Worm (Caenorhabditis elegans) whole organism, L2 larva: ENCODE results near the gene kdin-1.

Experiments
- F13H6.1 ChIP-seq: sonication (generic microtip); optimal IDR thresholded peaks from 2 replicates; lab custom pipeline; 2016; ENCODE audit warnings: missing genetic modification characterization, missing compliant biosample characterization
- alr-1 ChIP-seq: fragments of 150-350 bp; optimal IDR thresholded peaks from 2 replicates; lab custom pipeline; 2014; ENCODE audit warnings: missing biosample characterization, missing genetic modification characterization
- aly-2 ChIP-seq: fragments of 150-350 bp; optimal IDR thresholded peaks from 2 replicates; lab custom pipeline; 2014; ENCODE audit warnings: missing biosample characterization, missing genetic modification characterization
- ceh-82 ChIP-seq: fragments of 150-350 bp; optimal IDR thresholded peaks from 2 replicates; lab custom pipeline; 2014; ENCODE audit warnings: missing biosample characterization, missing genetic modification characterization
- lin-13 ChIP-seq: fragments of 150-350 bp; optimal IDR thresholded peaks from 2 replicates; lab custom pipeline; 2014; ENCODE audit warnings: missing biosample characterization, missing genetic modification reagents, missing genetic modification characterization
- lin-39 ChIP-seq: fragments of 150-350 bp; optimal IDR thresholded peaks from 2 replicates; lab custom pipeline; 2014; ENCODE audit warnings: missing biosample characterization, missing genetic modification reagents, missing genetic modification characterization
- nhr-237 ChIP-seq: fragments of 150-350 bp; optimal IDR thresholded peaks from 2 replicates; lab custom pipeline; 2014; ENCODE audit warnings: missing biosample characterization, missing genetic modification characterization
- unc-39 ChIP-seq: fragments of 150-350 bp; optimal IDR thresholded peaks from 2 replicates; lab custom pipeline; 2014; ENCODE audit warnings: missing biosample characterization, missing genetic modification characterization
- zag-1 ChIP-seq: fragments of 150-350 bp; optimal IDR thresholded peaks from 2 replicates; lab custom pipeline; 2014; ENCODE audit warnings: missing biosample characterization, missing genetic modification characterization

DNA sequence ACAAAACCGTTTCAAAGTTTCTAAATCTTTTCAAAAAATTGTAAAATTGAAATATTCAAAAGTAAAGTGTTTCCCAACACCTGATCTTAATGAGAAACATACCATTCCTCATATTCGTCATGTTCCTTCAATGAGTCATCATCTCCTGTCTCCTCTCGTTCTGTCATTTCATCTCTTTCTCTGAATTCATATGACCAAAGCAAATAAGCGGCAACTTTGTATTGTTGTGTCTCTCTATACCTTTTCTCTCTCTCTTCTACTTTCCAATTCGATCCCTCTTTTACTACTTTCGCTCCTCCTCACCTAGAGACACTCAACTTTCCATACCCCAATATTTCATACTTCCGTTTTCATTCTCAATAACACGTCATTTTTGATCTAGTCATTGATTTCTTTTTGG lies 30.2 kb upstream of the kdin-1 start:
- TF ChIP-seq nhr-237 (tag; lab: Kevin White, UChicago): no peak
- no peak for TF ChIP-seq unc-39
- no peak for TF ChIP-seq lin-39 (tag; lab: Kevin White, UChicago)
- TF ChIP-seq aly-2: no peak
- no peak for TF ChIP-seq lin-13
- TF ChIP-seq F13H6.1 (tag; lab: Kevin White, UChicago): peak; percentile 1
- no peak for TF ChIP-seq zag-1
- TF ChIP-seq alr-1 (tag; lab: Kevin White, UChicago): no peak
- no peak for TF ChIP-seq ceh-82 (tag; lab: Kevin White, UChicago)
